Worm (Caenorhabditis elegans) whole organism, young adult: ENCODE data around the gene smc-6.
"Not testable (repeated sequence)": the region's sequence is repeated elsewhere in the genome, so short reads cannot be mapped to it uniquely, and the experiment has no call there.

Source experiments
- B0261.1 ChIP-seq: sonication (generic microtip); optimal IDR thresholded peaks from 2 replicates; lab custom pipeline; 2016; ENCODE audit warnings: mild to moderate bottlenecking, missing genetic modification characterization, moderate library complexity, missing compliant biosample characterization
- C17E4.6 ChIP-seq: fragments of 200-800 bp; sonication (Bioruptor generic); IDR thresholded peaks from 2 replicates; pipeline ENCODE4 v1.3.6; 2022; ENCODE audit warnings: missing genetic modification reagents, missing genetic modification characterization, missing compliant biosample characterization
- F10E7.11 ChIP-seq: sonication (generic microtip); optimal IDR thresholded peaks from 2 replicates; lab custom pipeline; 2017; ENCODE audit warnings: mild to moderate bottlenecking, missing genetic modification characterization, moderate library complexity, missing compliant biosample characterization
- F39B2.1 ChIP-seq: fragments of 200-800 bp; sonication (Bioruptor generic); IDR thresholded peaks from 2 replicates; pipeline ENCODE4 v1.3.6; 2022; ENCODE audit warnings: missing genetic modification reagents, missing genetic modification characterization, missing compliant biosample characterization
- F49E8.2 ChIP-seq: sonication (generic microtip); optimal IDR thresholded peaks from 3 replicates; lab custom pipeline; 2017; ENCODE audit warnings: missing genetic modification characterization, mild to moderate bottlenecking, missing compliant biosample characterization, antibody characterized with exemption, moderate library complexity; ENCODE audit not compliant: insufficient read depth
- F52B5.7 ChIP-seq: sonication (generic microtip); optimal IDR thresholded peaks from 2 replicates; lab custom pipeline; 2016; ENCODE audit warnings: mild to moderate bottlenecking, missing genetic modification characterization, missing compliant biosample characterization
- F57A8.1 ChIP-seq: fragments of 200-800 bp; sonication (Bioruptor generic); optimal IDR thresholded peaks from 2 replicates; lab custom pipeline; 2018; ENCODE audit warnings: mild to moderate bottlenecking, missing genetic modification characterization, moderate library complexity, missing compliant biosample characterization
- K12H6.12 ChIP-seq: fragments of 200-800 bp; sonication (Bioruptor generic); optimal IDR thresholded peaks from 2 replicates; lab custom pipeline; 2018; ENCODE audit warnings: mild to moderate bottlenecking, missing genetic modification characterization, missing compliant biosample characterization
- T07F8.4 ChIP-seq: sonication (generic microtip); optimal IDR thresholded peaks from 2 replicates; lab custom pipeline; 2016; ENCODE audit warnings: mild to moderate bottlenecking, missing genetic modification characterization, moderate library complexity, missing compliant biosample characterization
- Y53G8AR.9 ChIP-seq: fragments of 200-800 bp; sonication (Bioruptor generic); conservative IDR thresholded peaks from 2 replicates; pipeline ENCODE4 v1.3.6; 2022; ENCODE audit warnings: missing genetic modification reagents, missing genetic modification characterization, missing compliant biosample characterization
- Y56A3A.18 ChIP-seq: fragments of 200-800 bp; sonication (Bioruptor generic); IDR thresholded peaks from 2 replicates; pipeline ENCODE4 v1.3.6; 2022; ENCODE audit warnings: missing genetic modification reagents, missing genetic modification characterization, missing compliant biosample characterization
- Y67H2A.10 ChIP-seq: fragments of 200-800 bp; sonication (Bioruptor generic); conservative IDR thresholded peaks from 2 replicates; pipeline ENCODE4 v1.3.6; 2022; ENCODE audit warnings: missing genetic modification reagents, missing genetic modification characterization, missing compliant biosample characterization
- Y95B8A.8 ChIP-seq: fragments of 200-800 bp; sonication (Bioruptor generic); IDR thresholded peaks from 2 replicates; pipeline ENCODE4 v1.3.6; 2022; ENCODE audit warnings: missing genetic modification reagents, missing genetic modification characterization, missing compliant biosample characterization
- ama-1 ChIP-seq, 3 experiments: fragments of 150-350 bp in 1 of 3; sonication (generic microtip) in 2 of 3; optimal IDR thresholded peaks; 2 replicates each; lab custom pipeline; 2014 to 2018; ENCODE audit warnings: missing biosample characterization in 2 of 3, missing genetic modification characterization in 2 of 3, missing genetic modification reagents in 2 of 3
- aptf-2 ChIP-seq: fragments of 200-800 bp; sonication (Bioruptor generic); conservative IDR thresholded peaks from 2 replicates; pipeline ENCODE4 v1.3.6; 2022; ENCODE audit warnings: missing genetic modification reagents, missing genetic modification characterization, missing compliant biosample characterization
- ccch-3 ChIP-seq: fragments of 200-800 bp; sonication (Bioruptor generic); optimal IDR thresholded peaks from 2 replicates; lab custom pipeline; 2018; ENCODE audit warnings: mild to moderate bottlenecking, missing genetic modification characterization, missing compliant biosample characterization
- ceh-91 ChIP-seq: fragments of 200-800 bp; sonication (Bioruptor generic); IDR thresholded peaks from 2 replicates; pipeline ENCODE4 v1.3.6; 2022; ENCODE audit warnings: missing genetic modification reagents, missing genetic modification characterization, missing compliant biosample characterization
- chd-7 ChIP-seq: sonication (generic microtip); optimal IDR thresholded peaks from 2 replicates; lab custom pipeline; 2016; ENCODE audit warnings: mild to moderate bottlenecking, missing genetic modification characterization, moderate library complexity, missing compliant biosample characterization
- efl-1 ChIP-seq: fragments of 150-350 bp; optimal IDR thresholded peaks from 2 replicates; lab custom pipeline; 2014; ENCODE audit warnings: missing biosample characterization, missing genetic modification reagents, missing genetic modification characterization
- egl-44 ChIP-seq: fragments of 200-800 bp; sonication (Bioruptor generic); IDR thresholded peaks from 2 replicates; pipeline ENCODE4 v1.3.6; 2022; ENCODE audit warnings: missing genetic modification reagents, missing genetic modification characterization, missing compliant biosample characterization
- egrh-3 ChIP-seq: fragments of 200-800 bp; sonication (Bioruptor generic); IDR thresholded peaks from 2 replicates; pipeline ENCODE4 v1.3.6; 2022; ENCODE audit warnings: missing genetic modification reagents, missing genetic modification characterization, missing compliant biosample characterization
- ekl-4 ChIP-seq: fragments of 200-800 bp; sonication (Bioruptor generic); IDR thresholded peaks from 2 replicates; pipeline ENCODE4 v1.3.6; 2022; ENCODE audit warnings: missing genetic modification reagents, missing genetic modification characterization, missing compliant biosample characterization
- fkh-3 ChIP-seq: sonication (generic microtip); optimal IDR thresholded peaks from 2 replicates; lab custom pipeline; 2016; ENCODE audit warnings: mild to moderate bottlenecking, missing genetic modification characterization, missing compliant biosample characterization
- him-1 ChIP-seq: sonication (generic microtip); optimal IDR thresholded peaks from 2 replicates; lab custom pipeline; 2016; ENCODE audit warnings: missing genotype, missing genetic modification reagents, missing genetic modification characterization, missing compliant biosample characterization
- hmg-1.2 ChIP-seq: fragments of 200-800 bp; sonication (Bioruptor generic); IDR thresholded peaks from 2 replicates; pipeline ENCODE4 v1.3.6; 2022; ENCODE audit warnings: missing genetic modification reagents, missing genetic modification characterization, missing compliant biosample characterization
- hmg-20 ChIP-seq: fragments of 200-800 bp; sonication (Bioruptor generic); IDR thresholded peaks from 2 replicates; pipeline ENCODE4 v1.3.6; 2022; ENCODE audit warnings: missing genetic modification reagents, missing genetic modification characterization, missing compliant biosample characterization
- hrde-1 ChIP-seq: sonication (generic microtip); optimal IDR thresholded peaks from 2 replicates; lab custom pipeline; 2016; ENCODE audit warnings: missing genetic modification characterization, mild to moderate bottlenecking, missing compliant biosample characterization, moderate library complexity, missing genotype, missing genetic modification reagents, borderline replicate concordance
- let-526 ChIP-seq: fragments of 200-800 bp; sonication (Bioruptor generic); IDR thresholded peaks from 2 replicates; pipeline ENCODE4 v1.3.6; 2022; ENCODE audit warnings: missing genetic modification reagents, missing genetic modification characterization, missing compliant biosample characterization
- lin-35 ChIP-seq, 3 experiments: fragments of 150-350 bp in 2 of 3; sonication (generic microtip) in 1 of 3; optimal IDR thresholded peaks; 2 replicates each; lab custom pipeline; 2014 to 2018; ENCODE audit warnings: missing biosample characterization in 3 of 3, missing genetic modification characterization in 3 of 3, missing genetic modification reagents in 3 of 3
- lsy-27 ChIP-seq: sonication (generic microtip); optimal IDR thresholded peaks from 2 replicates; lab custom pipeline; 2017; ENCODE audit warnings: missing genetic modification characterization, mild to moderate bottlenecking, missing compliant biosample characterization, antibody characterized with exemption, missing genotype, borderline replicate concordance; ENCODE audit not compliant: insufficient read depth
- madf-10 ChIP-seq: sonication (generic microtip); optimal IDR thresholded peaks from 2 replicates; lab custom pipeline; 2016; ENCODE audit warnings: mild to moderate bottlenecking, missing genetic modification characterization, missing compliant biosample characterization
- nhr-120 ChIP-seq: fragments of 200-800 bp; sonication (Bioruptor generic); IDR thresholded peaks from 2 replicates; pipeline ENCODE4 v1.3.6; 2022; ENCODE audit warnings: missing genetic modification characterization, missing compliant biosample characterization
- nhr-179 ChIP-seq: sonication (generic microtip); optimal IDR thresholded peaks from 2 replicates; lab custom pipeline; 2016; ENCODE audit warnings: mild to moderate bottlenecking, missing genetic modification characterization, missing compliant biosample characterization
- rec-8 ChIP-seq, 2 experiments: sonication (generic microtip); optimal IDR thresholded peaks; 2 replicates each; lab custom pipeline; 2016; ENCODE audit warnings: mild to moderate bottlenecking in 2 of 2, missing genetic modification characterization in 2 of 2, missing genetic modification reagents in 2 of 2, missing genotype in 2 of 2, missing biosample characterization in 1 of 2, missing compliant biosample characterization in 1 of 2, moderate library complexity in 1 of 2
- somi-1 ChIP-seq: fragments of 200-800 bp; sonication (Bioruptor generic); optimal IDR thresholded peaks from 2 replicates; lab custom pipeline; 2018; ENCODE audit warnings: mild to moderate bottlenecking, missing genetic modification characterization, missing compliant biosample characterization
- tbx-9 ChIP-seq: sonication (generic microtip); optimal IDR thresholded peaks from 2 replicates; lab custom pipeline; 2016; ENCODE audit warnings: borderline replicate concordance, missing genetic modification characterization, inconsistent platforms, missing compliant biosample characterization
- zim-3 ChIP-seq: sonication (generic microtip); optimal IDR thresholded peaks from 2 replicates; lab custom pipeline; 2017; ENCODE audit warnings: mild to moderate bottlenecking, missing genetic modification characterization, moderate library complexity, missing compliant biosample characterization
- ztf-22 ChIP-seq: fragments of 200-800 bp; sonication (Bioruptor generic); optimal IDR thresholded peaks from 2 replicates; lab custom pipeline; 2018; ENCODE audit warnings: mild to moderate bottlenecking, missing genetic modification characterization, moderate library complexity, missing compliant biosample characterization

Gene smc-6

ce11 chrII:11547254-11547687 lies 31.2 kb upstream of the smc-6 start, which contains the start of gene F54D5.7 (continued):
- TF ChIP-seq K12H6.12 (tag; lab: Kevin White, UChicago) (peak; percentile 42), somi-1 (no peak), B0261.1 (peak; percentile 11), fkh-3 (tag; lab: Kevin White, UChicago) (no peak), Y53G8AR.9 (GFP tag; lab: Robert Waterston, UW) (peak; percentile 88), egrh-3 (0 out of 2 replicates have a peak, but pooled peaks have one; percentile 15), hrde-1 (tag; lab: Kevin White, UChicago) (no peak), efl-1 (GFP tag; lab: Kevin White, UChicago) (no peak), zim-3 (tag; lab: Kevin White, UChicago) (peak; percentile 34), rec-8 (tag; optimal IDR thresholded peaks at IDR 0.05; lab: Kevin White, UChicago) (no peak), F52B5.7 (tag; lab: Kevin White, UChicago) (peak; percentile 25), nhr-179 (tag; lab: Kevin White, UChicago) (no peak), tbx-9 (tag; lab: Kevin White, UChicago) (no peak), hmg-1.2 (GFP tag; lab: Robert Waterston, UW) (peak; percentile 33; the same call in 1 of the 2 replicates), T07F8.4 (peak; percentile 22), aptf-2 (GFP tag; lab: Robert Waterston, UW) (0 out of 2 replicates have a peak, but pooled peaks have one; percentile 29), ztf-22 (GFP tag; lab: Kevin White, UChicago) (no peak), Y95B8A.8 (GFP tag; lab: Robert Waterston, UW) (no peak), lsy-27 (no peak), him-1 (tag; lab: Kevin White, UChicago) (no peak), Y56A3A.18 (GFP tag; lab: Robert Waterston, UW) (peak; percentile 77; the same call in 1 of the 2 replicates), F49E8.2 (tag; lab: Kevin White, UChicago) (peak; percentile 52), let-526 (GFP tag; lab: Robert Waterston, UW) (0 out of 2 replicates have a peak, but pooled peaks have one; percentile 17), Y67H2A.10 (no peak), F57A8.1 (GFP tag; lab: Kevin White, UChicago) (no peak), chd-7 (tag; lab: Kevin White, UChicago) (peak; percentile 74), ceh-91 (GFP tag; lab: Robert Waterston, UW) (no peak), egl-44 (GFP tag; lab: Robert Waterston, UW) (no peak), nhr-120 (GFP tag; lab: Robert Waterston, UW) (no peak), ama-1 (optimal IDR thresholded peaks at IDR 0.05; lab: Kevin White, UChicago) (peak; percentile 98), ama-1 (GFP tag; optimal IDR thresholded peaks at IDR 0.05; lab: Kevin White, UChicago) (no peak), F39B2.1 (GFP tag; lab: Robert Waterston, UW) (no peak), C17E4.6 (no peak), lin-35 (GFP tag; optimal IDR thresholded peaks at IDR 0.05; lab: Kevin White, UChicago) (peak in 1 of 3 experiments; percentile 42), hmg-20 (GFP tag; lab: Robert Waterston, UW) (peak; percentile 65), madf-10 (tag; lab: Kevin White, UChicago) (peak; percentile 74)

DNA sequence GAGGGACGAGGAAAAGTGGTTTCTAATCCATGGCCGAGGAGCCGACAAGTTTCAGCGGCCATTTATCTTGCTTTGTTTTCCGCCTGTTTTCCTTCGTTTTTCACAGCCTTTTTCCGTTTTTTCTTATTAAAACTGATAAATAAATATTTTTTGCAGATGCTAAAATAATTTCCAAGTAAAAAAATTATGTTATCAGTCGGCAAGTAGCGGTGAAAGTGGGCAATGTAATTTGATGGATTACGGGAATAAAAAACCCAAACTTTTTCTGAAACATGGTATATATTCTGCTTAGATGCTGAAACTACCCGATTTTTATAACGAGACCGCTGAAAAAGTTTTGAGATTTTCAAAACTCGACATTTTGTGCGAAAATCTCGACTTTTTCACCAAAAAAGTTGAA lies 26.5 kb upstream of the smc-6 start, which contains the start of gene dhgd-1:
Gene dhgd-1 (minus strand): TSS at position 101 of the 400 bp plus-strand sequence.
- not testable (repeated sequence) for TF ChIP-seq ccch-3 (GFP tag; lab: Kevin White, UChicago); ekl-4 (GFP tag; lab: Robert Waterston, UW); F10E7.11
